Fruit fly (Drosophila melanogaster) whole organism: ENCODE results near the gene Osi7.

Experiments
- CG8478 ChIP-seq: fragments of >200 bp; optimal IDR thresholded peaks from 2 replicates; lab custom pipeline; 2018; ENCODE audit warnings: inconsistent platforms
- Dll ChIP-seq: fragments of >200 bp; optimal IDR thresholded peaks from 2 replicates; lab custom pipeline; 2017
- EcR ChIP-seq, 2 experiments: fragments of >200 bp; optimal IDR thresholded peaks; 2 replicates each; lab custom pipeline; 2017; ENCODE audit warnings: missing biosample characterization in 2 of 2, missing genetic modification characterization in 2 of 2, missing genetic modification reagents in 2 of 2
- pan ChIP-seq: fragments of >200 bp; optimal IDR thresholded peaks from 2 replicates; lab custom pipeline; 2017
- psq ChIP-seq: fragments of >200 bp; optimal IDR thresholded peaks from 2 replicates; lab custom pipeline; 2017
- usp ChIP-seq: fragments of >200 bp; optimal IDR thresholded peaks from 2 replicates; lab custom pipeline; 2017; ENCODE audit warnings: missing biosample characterization, missing genetic modification characterization, mixed read lengths

DNA sequence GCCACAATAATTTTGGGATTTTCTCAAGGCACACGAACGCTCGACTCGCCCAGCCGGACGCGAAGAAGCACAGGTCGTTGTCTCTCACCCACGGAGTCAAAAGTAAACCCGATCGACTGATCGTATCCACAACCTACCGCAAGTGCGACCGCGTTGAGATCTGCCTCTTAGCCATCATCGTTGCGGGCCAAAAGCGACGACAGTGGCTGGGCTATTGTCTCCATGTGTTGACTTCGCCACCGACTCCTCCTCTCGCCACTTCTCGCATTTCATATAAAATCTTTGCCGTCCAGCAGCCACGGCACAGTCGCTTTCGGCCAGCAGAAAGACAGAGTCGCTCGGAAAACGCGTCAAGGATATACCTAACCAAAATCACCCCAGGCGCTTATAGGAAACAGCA, 39.7 kb upstream of the Osi7 start, which contains the start of gene Osi2:
- TF ChIP-seq psq (no peak), pan (lab: Kevin White, UChicago) (no peak), CG8478 (lab: Kevin White, UChicago) (no peak), EcR (GFP tag; optimal IDR thresholded peaks at IDR 0.05; lab: Kevin White, UChicago) (no peak), Dll (no peak), usp (GFP tag; lab: Kevin White, UChicago) (no peak)
